Worm (Caenorhabditis elegans) whole organism, mixed stage, embryonic: ENCODE data around the gene nlp-9.
"Not testable (repeated sequence)": the region's sequence is repeated elsewhere in the genome, so short reads cannot be mapped to it uniquely, and the experiment has no call there.

Experiments
- ceh-43 ChIP-seq: fragments of 200-800 bp; sonication (Bioruptor generic); optimal IDR thresholded peaks from 2 replicates; lab custom pipeline; 2018; ENCODE audit warnings: mild to moderate bottlenecking, missing genetic modification characterization, moderate library complexity, missing compliant biosample characterization
- drap-1 ChIP-seq: fragments of 200-800 bp; sonication (Bioruptor generic); optimal IDR thresholded peaks from 3 replicates; lab custom pipeline; 2018; ENCODE audit warnings: mild to moderate bottlenecking, missing genetic modification characterization, missing compliant biosample characterization
- elt-3 ChIP-seq: fragments of 150-350 bp; optimal IDR thresholded peaks from 2 replicates; lab custom pipeline; 2014; ENCODE audit warnings: missing biosample characterization, missing genetic modification characterization
- flh-1 ChIP-seq: fragments of 200-800 bp; sonication (Bioruptor generic); optimal IDR thresholded peaks from 2 replicates; lab custom pipeline; 2018; ENCODE audit warnings: mild to moderate bottlenecking, missing genetic modification characterization, moderate library complexity, missing compliant biosample characterization
- mls-2 ChIP-seq: sonication (generic microtip); optimal IDR thresholded peaks from 2 replicates; lab custom pipeline; 2016; ENCODE audit warnings: mild to moderate bottlenecking, missing genetic modification characterization, moderate library complexity, missing compliant biosample characterization

The nlp-9 gene

ce11 chrV:4268213-4268612 is 48.8 kb downstream of the nlp-9 start, which contains the start of gene srt-36:
TSS of gene srt-36 (minus strand) at chrV:4268313.
- not testable (repeated sequence) for TF ChIP-seq ceh-43 (GFP tag; lab: Kevin White, UChicago); flh-1 (GFP tag; lab: Kevin White, UChicago); mls-2

- not testable (repeated sequence) for TF ChIP-seq drap-1 (GFP tag; lab: Kevin White, UChicago); elt-3 (tag; lab: Kevin White, UChicago); flh-1 (GFP tag; lab: Kevin White, UChicago)
These were observed 51.8 kb downstream of the nlp-9 start, which contains the start of gene srt-38 for ce11 chrV:4271258-4271657. TSS of gene srt-38 (minus strand) at chrV:4271358.
